Fruit fly (Drosophila melanogaster): Measurements from ENCODE around the gene CG42232.

Gene CG42232

dm6 chr3R:16500919-16501851 lies 31.7 kb upstream of the CG42232 start, which contains the start of gene Decay (continued):
- TF ChIP-seq CG6792 (GFP tag; optimal IDR thresholded peaks at IDR 0.05): peak; percentile 30
- no peak for TF ChIP-seq CG6163 (GFP tag; IDR thresholded peaks at IDR 0.05)
- TF ChIP-seq Sox15 (GFP tag; optimal IDR thresholded peaks at IDR 0.05): no peak
- no peak for TF ChIP-seq CG1621 (tag; optimal IDR thresholded peaks at IDR 0.05)
- peak; percentile 5 for TF ChIP-seq CG6854 (GFP tag; optimal IDR thresholded peaks at IDR 0.05)
- TF ChIP-seq salr (GFP tag; optimal IDR thresholded peaks at IDR 0.05): peak in 1 of 2 experiments; percentile 15
- TF ChIP-seq vri (GFP tag; optimal IDR thresholded peaks at IDR 0.05): no peak
- peak; percentile 65 for TF ChIP-seq topi (GFP tag; optimal IDR thresholded peaks at IDR 0.05)
- TF ChIP-seq Gug (GFP tag; IDR thresholded peaks at IDR 0.05): no peak
- peak; percentile 52 for TF ChIP-seq OdsH (GFP tag; optimal IDR thresholded peaks at IDR 0.05)
- TF ChIP-seq Blimp-1 (GFP tag; optimal IDR thresholded peaks at IDR 0.05): peak; percentile 3
- TF ChIP-seq Hr4 (GFP tag; optimal IDR thresholded peaks at IDR 0.05): peak; percentile 61
- TF ChIP-seq Met (GFP tag; optimal IDR thresholded peaks at IDR 0.05): peak; percentile 65
- TF ChIP-seq CG34406 (GFP tag; optimal IDR thresholded peaks at IDR 0.05): peak; percentile 24
- peak; percentile 53 for TF ChIP-seq Smox (GFP tag; optimal IDR thresholded peaks at IDR 0.05)
- peak; percentile 7 for TF ChIP-seq net (GFP tag; optimal IDR thresholded peaks at IDR 0.05)
- peak; percentile 64 for TF ChIP-seq CG31627 (GFP tag; optimal IDR thresholded peaks at IDR 0.05)
- TF ChIP-seq Hr39 (GFP tag; optimal IDR thresholded peaks at IDR 0.05): peak; percentile 55
- TF ChIP-seq Ets21C (GFP tag; optimal IDR thresholded peaks at IDR 0.05): peak; percentile 45

DNA sequence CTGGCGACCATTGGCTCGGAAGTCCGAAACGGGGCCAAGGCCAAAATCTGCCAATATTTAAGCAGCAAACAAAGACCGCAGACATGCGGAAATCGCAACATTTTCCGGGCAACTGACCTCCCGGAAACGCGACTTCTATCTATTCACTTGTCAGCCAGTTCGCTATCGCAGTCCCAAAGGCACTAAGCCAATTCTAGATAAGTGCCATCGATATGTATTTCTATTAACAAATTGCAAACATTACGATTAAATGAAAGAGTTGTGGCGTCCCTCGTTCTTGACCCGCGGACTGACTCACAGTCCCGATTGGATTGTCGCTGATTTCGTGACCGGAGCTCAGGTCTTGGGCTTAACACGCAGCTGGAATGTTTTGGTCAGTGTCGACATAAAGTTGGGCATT lies 29.4 kb upstream of the CG42232 start, which contains the start of gene Gr89a:
Gr89a (minus strand) TSS at position 101 of the 400 bp plus-strand sequence.
- TF ChIP-seq Met (GFP tag; optimal IDR thresholded peaks at IDR 0.05) (no peak), CG34406 (GFP tag; optimal IDR thresholded peaks at IDR 0.05) (no peak), OdsH (GFP tag; optimal IDR thresholded peaks at IDR 0.05) (no peak), CG4318 (GFP tag; optimal IDR thresholded peaks at IDR 0.05) (no peak), CG1621 (tag; optimal IDR thresholded peaks at IDR 0.05) (no peak), fd59A (GFP tag; optimal IDR thresholded peaks at IDR 0.05) (no peak), Sox15 (GFP tag; optimal IDR thresholded peaks at IDR 0.05) (no peak), vri (GFP tag; optimal IDR thresholded peaks at IDR 0.05) (no peak)

- TF ChIP-seq Gug (GFP tag; IDR thresholded peaks at IDR 0.05) (peak; percentile 65), CG11762 (GFP tag; optimal IDR thresholded peaks at IDR 0.05; ENCODE audit: insufficient read depth) (peak; percentile 47), cyc (GFP tag; optimal IDR thresholded peaks at IDR 0.05) (peak; percentile 78), Sox14 (GFP tag; optimal IDR thresholded peaks at IDR 0.05) (peak; percentile 59), Smox (GFP tag; optimal IDR thresholded peaks at IDR 0.05) (peak; percentile 56), net (GFP tag; optimal IDR thresholded peaks at IDR 0.05) (peak; percentile 70), CG15336 (GFP tag; IDR thresholded peaks at IDR 0.05) (peak; percentile 76), Sox15 (GFP tag; optimal IDR thresholded peaks at IDR 0.05) (peak; percentile 22), CG8632 (GFP tag; optimal IDR thresholded peaks at IDR 0.05) (peak; percentile 67), Hr4 (GFP tag; optimal IDR thresholded peaks at IDR 0.05) (peak; percentile 62), CG16779 (tag; optimal IDR thresholded peaks at IDR 0.05) (peak; percentile 15), dac (GFP tag; optimal IDR thresholded peaks at IDR 0.05) (peak; percentile 49), fd85E (GFP tag; optimal IDR thresholded peaks at IDR 0.05) (no peak), CG4318 (GFP tag; optimal IDR thresholded peaks at IDR 0.05) (peak; percentile 16), Eip75B (GFP tag; optimal IDR thresholded peaks at IDR 0.05) (peak; percentile 66), pdm3 (GFP tag; optimal IDR thresholded peaks at IDR 0.05) (peak; percentile 70), CG10631 (GFP tag; optimal IDR thresholded peaks at IDR 0.05) (peak; percentile 70), Lpt (GFP tag; optimal IDR thresholded peaks at IDR 0.05) (peak; percentile 26), CG3919 (GFP tag; optimal IDR thresholded peaks at IDR 0.05) (peak; percentile 80), CG3032 (tag; optimal IDR thresholded peaks at IDR 0.05) (peak; percentile 76), CG6854 (GFP tag; optimal IDR thresholded peaks at IDR 0.05) (no peak), Ets21C (GFP tag; optimal IDR thresholded peaks at IDR 0.05) (peak; percentile 19), Met (GFP tag; optimal IDR thresholded peaks at IDR 0.05) (peak; percentile 77), CG6792 (GFP tag; optimal IDR thresholded peaks at IDR 0.05) (peak; percentile 58), fd59A (GFP tag; optimal IDR thresholded peaks at IDR 0.05) (peak; percentile 30), eg (GFP tag; IDR thresholded peaks at IDR 0.05) (peak; percentile 90), OdsH (GFP tag; optimal IDR thresholded peaks at IDR 0.05) (peak; percentile 74), CG8319 (GFP tag; optimal IDR thresholded peaks at IDR 0.05) (peak; percentile 44), CG9139 (GFP tag; optimal IDR thresholded peaks at IDR 0.05) (peak; percentile 11), esn (GFP tag; optimal IDR thresholded peaks at IDR 0.05) (peak; percentile 78), Eip93F (GFP tag; optimal IDR thresholded peaks at IDR 0.05) (no peak), vri (GFP tag; optimal IDR thresholded peaks at IDR 0.05) (no peak), CG8119 (GFP tag; IDR thresholded peaks at IDR 0.05) (peak; percentile 74; the same call in 2 of the 3 replicates), CG6276 (GFP tag; optimal IDR thresholded peaks at IDR 0.05) (peak; percentile 65), CG7368 (GFP tag; optimal IDR thresholded peaks at IDR 0.05) (peak; percentile 34), CG31627 (GFP tag; optimal IDR thresholded peaks at IDR 0.05) (peak; percentile 77)
Observed at dm6 chr3R:16497379-16497778, 27.9 kb upstream of the CG42232 start.

Data from whole organism, prepupa.